Fruit fly (Drosophila melanogaster): ENCODE measurements around the gene Lip1.
A peak's percentile ranks its signal among the peaks of the same experiment; 100 is the strongest.

Gene Lip1

DNA sequence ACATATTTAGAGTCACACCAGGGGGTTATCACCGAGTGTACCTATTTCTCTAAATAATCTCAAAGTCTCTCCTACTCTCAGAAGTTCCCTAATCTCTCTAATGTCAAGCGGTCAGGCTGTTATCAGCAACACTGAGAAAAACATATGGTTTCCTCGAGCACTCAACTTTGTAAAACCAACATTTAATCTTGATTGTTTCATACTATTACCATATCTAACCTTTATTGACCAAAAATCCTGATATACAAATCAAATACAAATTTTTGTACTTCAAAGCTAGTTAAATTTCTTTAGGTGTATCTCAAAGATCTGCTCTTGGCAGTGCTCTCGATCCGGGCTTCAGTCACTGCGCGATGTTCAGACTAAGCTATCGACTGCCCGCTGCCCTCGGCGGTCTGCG, 1.9 kb upstream of the Lip1 start, which contains the start of gene CG6415 (continued):
- peak; percentile 44 for TF ChIP-seq CG15514 (GFP tag; optimal IDR thresholded peaks at IDR 0.05)
- no peak for TF ChIP-seq pita (GFP tag; optimal IDR thresholded peaks at IDR 0.05)
- peak; percentile 73 for TF ChIP-seq tap (tag; optimal IDR thresholded peaks at IDR 0.05)
- no peak; the same call in 1 of the 2 replicates for TF ChIP-seq klu (GFP tag; IDR thresholded peaks at IDR 0.05)
- TF ChIP-seq tin (GFP tag; optimal IDR thresholded peaks at IDR 0.05), result peak; percentile 70
- no peak for TF ChIP-seq pfk (GFP tag; optimal IDR thresholded peaks at IDR 0.05)
- no peak for TF ChIP-seq HLH4C (GFP tag; IDR thresholded peaks at IDR 0.05; ENCODE audit: partially characterized antibody)
- no peak for TF ChIP-seq CG30020 (tag; optimal IDR thresholded peaks at IDR 0.05)
- peak; percentile 76 for TF ChIP-seq her (GFP tag; optimal IDR thresholded peaks at IDR 0.05)
- peak; percentile 45 for TF ChIP-seq Bteb2 (GFP tag; optimal IDR thresholded peaks at IDR 0.05)
- no peak for TF ChIP-seq CG17912 (GFP tag; optimal IDR thresholded peaks at IDR 0.05)
- peak; percentile 72 for TF ChIP-seq ERR (GFP tag; optimal IDR thresholded peaks at IDR 0.05)
- peak; percentile 69 for TF ChIP-seq CG33557 (GFP tag; optimal IDR thresholded peaks at IDR 0.05)
- peak; percentile 65 for TF ChIP-seq CG10267 (tag; optimal IDR thresholded peaks at IDR 0.05)
- TF ChIP-seq CG13775 (GFP tag; optimal IDR thresholded peaks at IDR 0.05), result peak; percentile 46
- TF ChIP-seq CG10209 (GFP tag; optimal IDR thresholded peaks at IDR 0.05), result peak; percentile 66
- peak; percentile 44 for TF ChIP-seq Asciz (GFP tag; optimal IDR thresholded peaks at IDR 0.05)
- TF ChIP-seq al (GFP tag; IDR thresholded peaks at IDR 0.05), result peak; percentile 32; the same call in 1 of the 2 replicates
- peak; percentile 76 for TF ChIP-seq Awh (GFP tag; IDR thresholded peaks at IDR 0.05)
- no peak for TF ChIP-seq vfl (GFP tag; optimal IDR thresholded peaks at IDR 0.05)
- TF ChIP-seq nerfin-1 (tag; optimal IDR thresholded peaks at IDR 0.05), result no peak
- TF ChIP-seq scrt (GFP tag; optimal IDR thresholded peaks at IDR 0.05), result peak; percentile 68
- peak; percentile 74 for TF ChIP-seq ttk (GFP tag; IDR thresholded peaks at IDR 0.05)
- peak; percentile 73 for TF ChIP-seq Hsf (GFP tag; optimal IDR thresholded peaks at IDR 0.05)
- peak; percentile 56 for TF ChIP-seq zfh2 (GFP tag; optimal IDR thresholded peaks at IDR 0.05)
- peak; percentile 64 for TF ChIP-seq CG12219 (GFP tag; optimal IDR thresholded peaks at IDR 0.05)
- TF ChIP-seq Optix (GFP tag; IDR thresholded peaks at IDR 0.05), result peak; percentile 42; the same call in 1 of the 3 replicates
- TF ChIP-seq lilli (GFP tag; optimal IDR thresholded peaks at IDR 0.05), result peak; percentile 77
- peak; percentile 30 for TF ChIP-seq Ets97D (GFP tag; optimal IDR thresholded peaks at IDR 0.05)
- TF ChIP-seq z (GFP tag; IDR thresholded peaks at IDR 0.05), result no peak
- TF ChIP-seq CG3726 (GFP tag; IDR thresholded peaks at IDR 0.05), result no peak
- 0 out of 2 replicates have a peak, but pooled peaks have one; percentile 39 for TF ChIP-seq CG16779 (GFP tag; IDR thresholded peaks at IDR 0.05)
- peak; percentile 80 for TF ChIP-seq CG14014 (GFP tag; IDR thresholded peaks at IDR 0.05)
- peak; percentile 31 for TF ChIP-seq CG16815 (GFP tag; optimal IDR thresholded peaks at IDR 0.05)
- TF ChIP-seq Hr51 (GFP tag; optimal IDR thresholded peaks at IDR 0.05), result peak in 1 of 2 experiments; percentile 63
- TF ChIP-seq CG17802 (tag; optimal IDR thresholded peaks at IDR 0.05), result peak; percentile 24
- peak; percentile 77 for TF ChIP-seq H2.0 (GFP tag; IDR thresholded peaks at IDR 0.05)
- TF ChIP-seq cwo (GFP tag; optimal IDR thresholded peaks at IDR 0.05), result peak; percentile 63
- peak; percentile 63 for TF ChIP-seq CG17385 (GFP tag; optimal IDR thresholded peaks at IDR 0.05)
- no peak for TF ChIP-seq disco-r (GFP tag; optimal IDR thresholded peaks at IDR 0.05)
- peak; percentile 60 for TF ChIP-seq CG17612 (GFP tag; IDR thresholded peaks at IDR 0.05)
- TF ChIP-seq bcd (GFP tag; optimal IDR thresholded peaks at IDR 0.05), result peak; percentile 78
- TF ChIP-seq CG18011 (GFP tag; optimal IDR thresholded peaks at IDR 0.05), result peak; percentile 11
- TF ChIP-seq dysf (GFP tag; IDR thresholded peaks at IDR 0.05), result peak; percentile 80
- TF ChIP-seq zen2 (GFP tag; IDR thresholded peaks at IDR 0.05; ENCODE audit: partially characterized antibody), result no peak
- peak; percentile 32 for TF ChIP-seq CG12236 (GFP tag; optimal IDR thresholded peaks at IDR 0.05)
- TF ChIP-seq CG9437 (GFP tag; optimal IDR thresholded peaks at IDR 0.05), result peak; percentile 29
- peak; percentile 59 for TF ChIP-seq CG4328 (GFP tag; optimal IDR thresholded peaks at IDR 0.05)
- no peak for TF ChIP-seq Lim3 (GFP tag; IDR thresholded peaks at IDR 0.05)
- peak; percentile 70; the same call in 2 of the 3 replicates for TF ChIP-seq C15 (GFP tag; IDR thresholded peaks at IDR 0.05)
